Fruit fly (Drosophila melanogaster): ENCODE measurements around the gene ovo.

ovo gene

DNA sequence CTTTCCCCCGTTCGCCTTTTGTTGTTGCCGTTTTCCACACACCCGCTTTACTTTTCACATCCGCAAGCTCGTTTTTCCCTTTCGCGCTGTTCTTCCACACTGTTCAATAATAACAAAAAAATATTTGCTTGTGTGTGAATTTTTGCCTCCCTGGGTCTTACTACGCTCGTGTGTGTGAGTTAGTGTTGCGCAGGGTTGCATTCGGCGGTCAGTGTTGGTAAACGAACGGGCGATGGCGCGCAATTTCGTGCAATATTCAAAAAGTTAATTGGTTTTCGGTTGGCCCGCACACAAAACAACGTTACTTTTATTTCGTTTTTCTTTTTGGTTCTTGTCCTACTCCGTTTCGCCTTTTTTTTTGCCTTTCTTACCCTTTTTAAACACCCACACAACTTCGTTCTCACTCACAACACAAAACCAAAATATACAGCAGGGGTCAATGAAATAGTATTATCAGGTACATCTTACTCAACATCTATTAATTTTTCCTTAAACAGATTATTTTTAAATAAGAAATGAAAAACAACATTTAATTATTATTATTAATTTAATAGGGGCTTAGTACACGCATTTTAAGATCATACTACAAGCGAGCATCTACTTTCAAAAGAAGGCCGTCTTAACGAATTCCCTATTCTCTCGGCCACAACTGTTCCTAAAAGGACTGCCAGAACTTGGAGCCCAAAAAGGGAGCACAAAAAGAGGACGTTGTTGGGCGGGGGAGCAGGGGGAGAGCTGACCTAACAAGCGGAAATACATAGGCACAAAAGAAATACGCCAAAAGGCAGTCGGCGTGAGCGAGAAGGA is 35.0 kb downstream of the ovo start (continued):
- peak; percentile 64 for TF ChIP-seq zfh2 (GFP tag; optimal IDR thresholded peaks at IDR 0.05)
- peak; percentile 24 for TF ChIP-seq CG1647 (GFP tag; optimal IDR thresholded peaks at IDR 0.05)
- TF ChIP-seq abd-A (tag; optimal IDR thresholded peaks at IDR 0.05), result no peak
- TF ChIP-seq CG6854 (GFP tag; optimal IDR thresholded peaks at IDR 0.05), result no peak
- TF ChIP-seq H2.0 (GFP tag; IDR thresholded peaks at IDR 0.05), result 0 out of 2 replicates have a peak, but pooled peaks have one; percentile 2
- no peak for TF ChIP-seq jigr1 (GFP tag; IDR thresholded peaks at IDR 0.05)
- no peak for TF ChIP-seq dati (GFP tag; IDR thresholded peaks at IDR 0.05)
- TF ChIP-seq ttk (GFP tag; IDR thresholded peaks at IDR 0.05), result no peak
- peak; percentile 16; the same call in 1 of the 2 replicates for TF ChIP-seq CG10321 (GFP tag; IDR thresholded peaks at IDR 0.05)
- TF ChIP-seq chinmo (GFP tag; IDR thresholded peaks at IDR 0.05; ENCODE audit: partially characterized antibody), result 0 out of 4 replicates have a peak, but pooled peaks have one; percentile 59
- no peak for TF ChIP-seq CG6683 (GFP tag; optimal IDR thresholded peaks at IDR 0.05)
- TF ChIP-seq CG6791 (GFP tag; IDR thresholded peaks at IDR 0.05; ENCODE audit: partially characterized antibody), result peak; percentile 51; the same call in 1 of the 3 replicates
- TF ChIP-seq cas (GFP tag; IDR thresholded peaks at IDR 0.05), result no peak
- no peak for TF ChIP-seq Deaf1 (tag; optimal IDR thresholded peaks at IDR 0.05)
- TF ChIP-seq hkb (optimal IDR thresholded peaks at IDR 0.05), result no peak
- no peak for TF ChIP-seq hkb (GFP tag; IDR thresholded peaks at IDR 0.05)
- TF ChIP-seq Blimp-1 (GFP tag; optimal IDR thresholded peaks at IDR 0.05), result no peak
- TF ChIP-seq bbx (GFP tag; IDR thresholded peaks at IDR 0.05; ENCODE audit: partially characterized antibody), result peak; percentile 43
- peak; percentile 90 for TF ChIP-seq cg (GFP tag; optimal IDR thresholded peaks at IDR 0.05)
- peak; percentile 42 for TF ChIP-seq CG10543 (GFP tag; optimal IDR thresholded peaks at IDR 0.05)
- no peak for TF ChIP-seq ase (GFP tag; IDR thresholded peaks at IDR 0.05)
- peak; percentile 21 for TF ChIP-seq lilli (GFP tag; optimal IDR thresholded peaks at IDR 0.05)
- peak; percentile 59 for TF ChIP-seq HLHmδ (GFP tag; optimal IDR thresholded peaks at IDR 0.05)
- no peak for TF ChIP-seq Mrtf (GFP tag; IDR thresholded peaks at IDR 0.05)
- peak; percentile 49 for TF ChIP-seq psq (GFP tag; optimal IDR thresholded peaks at IDR 0.05)
- peak; percentile 60 for TF ChIP-seq seq (GFP tag; IDR thresholded peaks at IDR 0.05)
- peak; percentile 68 for TF ChIP-seq Rfx (GFP tag; IDR thresholded peaks at IDR 0.05)
- no peak for TF ChIP-seq E2f1 (GFP tag; IDR thresholded peaks at IDR 0.05)
- TF ChIP-seq wor (GFP tag; IDR thresholded peaks at IDR 0.05), result no peak
- no peak for TF ChIP-seq Nf-YC (tag; optimal IDR thresholded peaks at IDR 0.05)
- no peak for TF ChIP-seq CG12236 (GFP tag; optimal IDR thresholded peaks at IDR 0.05)
- TF ChIP-seq gcm2 (GFP tag; optimal IDR thresholded peaks at IDR 0.05), result no peak
- TF ChIP-seq insv (GFP tag; optimal IDR thresholded peaks at IDR 0.05), result no peak
- peak in 1 of 2 experiments; percentile 32 for TF ChIP-seq chif (GFP tag; optimal IDR thresholded peaks at IDR 0.05)
- TF ChIP-seq HmgZ (tag; optimal IDR thresholded peaks at IDR 0.05), result peak; percentile 56
- no peak for TF ChIP-seq D (optimal IDR thresholded peaks at IDR 0.05)
- TF ChIP-seq D (GFP tag; optimal IDR thresholded peaks at IDR 0.05), result no peak
- TF ChIP-seq Hmx (GFP tag; optimal IDR thresholded peaks at IDR 0.05), result no peak
- TF ChIP-seq en (GFP tag; optimal IDR thresholded peaks at IDR 0.05), result no peak
- no peak for TF ChIP-seq slou (GFP tag; optimal IDR thresholded peaks at IDR 0.05)
- no peak for TF ChIP-seq phol (tag; optimal IDR thresholded peaks at IDR 0.05)
- TF ChIP-seq CG8478 (optimal IDR thresholded peaks at IDR 0.05), result no peak
- no peak for TF ChIP-seq hth (optimal IDR thresholded peaks at IDR 0.05)
- TF ChIP-seq CG33213 (GFP tag; optimal IDR thresholded peaks at IDR 0.05), result peak; percentile 34
- TF ChIP-seq run (tag; optimal IDR thresholded peaks at IDR 0.05), result no peak
- no peak for TF ChIP-seq eve (GFP tag; optimal IDR thresholded peaks at IDR 0.05)
- TF ChIP-seq CG2116 (GFP tag; optimal IDR thresholded peaks at IDR 0.05), result peak; percentile 98
- peak; percentile 54 for TF ChIP-seq CG12769 (tag; optimal IDR thresholded peaks at IDR 0.05)
- peak; percentile 0 for TF ChIP-seq Spps (tag; optimal IDR thresholded peaks at IDR 0.05)
- TF ChIP-seq D19B (GFP tag; optimal IDR thresholded peaks at IDR 0.05), result no peak
- peak; percentile 12 for TF ChIP-seq pnt (GFP tag; optimal IDR thresholded peaks at IDR 0.05)

All from whole organism, embryonic.